Worm (Caenorhabditis elegans) whole organism, mixed stage, embryonic: ENCODE data around the gene smg-3.

Experiments used
- M03D4.4 ChIP-seq: sonication (generic microtip); optimal IDR thresholded peaks from 2 replicates; lab custom pipeline; 2017; ENCODE audit warnings: mild to moderate bottlenecking, missing genetic modification characterization, missing compliant biosample characterization
- blmp-1 ChIP-seq: fragments of 150-350 bp; optimal IDR thresholded peaks from 2 replicates; lab custom pipeline; 2014; ENCODE audit warnings: missing biosample characterization, missing genetic modification characterization
- ceh-43 ChIP-seq: fragments of 200-800 bp; sonication (Bioruptor generic); optimal IDR thresholded peaks from 2 replicates; lab custom pipeline; 2018; ENCODE audit warnings: mild to moderate bottlenecking, missing genetic modification characterization, moderate library complexity, missing compliant biosample characterization
- ceh-83 ChIP-seq: fragments of 200-800 bp; sonication (Bioruptor generic); optimal IDR thresholded peaks from 2 replicates; lab custom pipeline; 2018; ENCODE audit warnings: mild to moderate bottlenecking, missing genetic modification characterization, missing compliant biosample characterization
- ces-1 ChIP-seq: fragments of 150-350 bp; optimal IDR thresholded peaks from 2 replicates; lab custom pipeline; 2014; ENCODE audit warnings: missing biosample characterization, missing genetic modification reagents, missing genetic modification characterization
- drap-1 ChIP-seq: fragments of 200-800 bp; sonication (Bioruptor generic); optimal IDR thresholded peaks from 3 replicates; lab custom pipeline; 2018; ENCODE audit warnings: mild to moderate bottlenecking, missing genetic modification characterization, missing compliant biosample characterization
- elt-1 ChIP-seq: sonication (generic microtip); optimal IDR thresholded peaks from 2 replicates; lab custom pipeline; 2017; ENCODE audit warnings: missing genetic modification characterization, mild to moderate bottlenecking, missing compliant biosample characterization, antibody characterized with exemption, moderate library complexity, borderline replicate concordance; ENCODE audit not compliant: insufficient read depth
- elt-3 ChIP-seq: fragments of 150-350 bp; optimal IDR thresholded peaks from 2 replicates; lab custom pipeline; 2014; ENCODE audit warnings: missing biosample characterization, missing genetic modification characterization
- ham-2 ChIP-seq: fragments of 200-800 bp; sonication (Bioruptor generic); optimal IDR thresholded peaks from 2 replicates; lab custom pipeline; 2018; ENCODE audit warnings: mild to moderate bottlenecking, missing genetic modification characterization, missing compliant biosample characterization
- hlh-1 ChIP-seq: fragments of 150-350 bp; optimal IDR thresholded peaks from 2 replicates; lab custom pipeline; 2014; ENCODE audit warnings: missing biosample characterization, missing genetic modification reagents, missing genetic modification characterization
- lin-13 ChIP-seq: fragments of 150-350 bp; optimal IDR thresholded peaks from 2 replicates; lab custom pipeline; 2014; ENCODE audit warnings: missing biosample characterization, missing genetic modification characterization
- lin-32 ChIP-seq: fragments of 200-800 bp; sonication (Bioruptor generic); optimal IDR thresholded peaks from 2 replicates; lab custom pipeline; 2018; ENCODE audit warnings: mild to moderate bottlenecking, missing genetic modification characterization, missing compliant biosample characterization
- lsy-2 ChIP-seq: fragments of 150-350 bp; optimal IDR thresholded peaks from 2 replicates; lab custom pipeline; 2014; ENCODE audit warnings: missing biosample characterization, missing genetic modification characterization
- mep-1 ChIP-seq: fragments of 150-350 bp; optimal IDR thresholded peaks from 2 replicates; lab custom pipeline; 2017; ENCODE audit warnings: missing biosample characterization, missing genetic modification reagents, missing genetic modification characterization, inconsistent platforms
- mls-2 ChIP-seq: sonication (generic microtip); optimal IDR thresholded peaks from 2 replicates; lab custom pipeline; 2016; ENCODE audit warnings: mild to moderate bottlenecking, missing genetic modification characterization, moderate library complexity, missing compliant biosample characterization
- nhr-12 ChIP-seq: fragments of 150-350 bp; optimal IDR thresholded peaks from 2 replicates; lab custom pipeline; 2014; ENCODE audit warnings: missing biosample characterization, missing genetic modification characterization
- nhr-2 ChIP-seq: fragments of 150-350 bp; optimal IDR thresholded peaks from 2 replicates; lab custom pipeline; 2014; ENCODE audit warnings: missing biosample characterization, missing genetic modification characterization
- nhr-237 ChIP-seq: fragments of 150-350 bp; optimal IDR thresholded peaks from 2 replicates; lab custom pipeline; 2014; ENCODE audit warnings: missing biosample characterization, missing genetic modification characterization
- nhr-28 ChIP-seq: fragments of 150-350 bp; optimal IDR thresholded peaks from 2 replicates; lab custom pipeline; 2014; ENCODE audit warnings: missing biosample characterization, missing genetic modification characterization
- nhr-76 ChIP-seq: sonication (generic microtip); optimal IDR thresholded peaks from 2 replicates; lab custom pipeline; 2017; ENCODE audit warnings: missing biosample characterization, missing genetic modification characterization
- pha-4 ChIP-seq: fragments of 150-350 bp; optimal IDR thresholded peaks from 2 replicates; lab custom pipeline; 2018; ENCODE audit warnings: missing biosample characterization, missing genetic modification reagents, missing genetic modification characterization
- sem-2 ChIP-seq: fragments of 200-800 bp; sonication (Bioruptor generic); optimal IDR thresholded peaks from 2 replicates; lab custom pipeline; 2018; ENCODE audit warnings: mild to moderate bottlenecking, missing genetic modification characterization, missing compliant biosample characterization
- sptf-1 ChIP-seq: sonication (generic microtip); optimal IDR thresholded peaks from 2 replicates; lab custom pipeline; 2017; ENCODE audit warnings: mild to moderate bottlenecking, missing genetic modification characterization, moderate library complexity, missing compliant biosample characterization
- tbx-8 ChIP-seq: fragments of 200-800 bp; sonication (Bioruptor generic); optimal IDR thresholded peaks from 2 replicates; lab custom pipeline; 2018; ENCODE audit warnings: mild to moderate bottlenecking, missing genetic modification characterization, moderate library complexity, missing compliant biosample characterization
- unc-120 ChIP-seq: sonication (generic microtip); optimal IDR thresholded peaks from 2 replicates; lab custom pipeline; 2017; ENCODE audit warnings: missing genetic modification characterization, missing compliant biosample characterization; ENCODE audit not compliant: poor library complexity, severe bottlenecking
- unc-39 ChIP-seq: fragments of 150-350 bp; optimal IDR thresholded peaks from 2 replicates; lab custom pipeline; 2014; ENCODE audit warnings: missing biosample characterization, missing genetic modification characterization
- unc-62 ChIP-seq: fragments of 150-350 bp; optimal IDR thresholded peaks from 2 replicates; lab custom pipeline; 2014; ENCODE audit warnings: missing biosample characterization, missing genetic modification reagents, missing genetic modification characterization
- zip-8 ChIP-seq: fragments of 150-350 bp; optimal IDR thresholded peaks from 2 replicates; lab custom pipeline; 2014; ENCODE audit warnings: missing biosample characterization, missing genetic modification characterization

The smg-3 gene

ce11 chrIV:6372267-6372666, 626 bp downstream of the smg-3 start:
- no peak for TF ChIP-seq sptf-1 (tag; lab: Kevin White, UChicago)
- TF ChIP-seq tbx-8 (GFP tag; lab: Kevin White, UChicago), result no peak
- no peak for TF ChIP-seq lsy-2 (tag; lab: Kevin White, UChicago)
- TF ChIP-seq nhr-2 (tag; lab: Kevin White, UChicago), result no peak
- no peak for TF ChIP-seq nhr-28 (tag; lab: Kevin White, UChicago)
- TF ChIP-seq lin-32, result no peak
- no peak for TF ChIP-seq hlh-1 (tag; lab: Kevin White, UChicago)
- TF ChIP-seq zip-8 (tag; lab: Kevin White, UChicago), result no peak
- TF ChIP-seq M03D4.4, result no peak
- TF ChIP-seq nhr-237 (tag; lab: Kevin White, UChicago), result no peak
- TF ChIP-seq sem-2 (GFP tag; lab: Kevin White, UChicago), result no peak
- TF ChIP-seq elt-1 (tag; lab: Kevin White, UChicago), result no peak
- no peak for TF ChIP-seq mls-2 (tag; lab: Kevin White, UChicago)
- no peak for TF ChIP-seq ceh-43
- no peak for TF ChIP-seq ces-1
- no peak for TF ChIP-seq lin-13 (tag; lab: Kevin White, UChicago)
- no peak for TF ChIP-seq pha-4 (tag; lab: Kevin White, UChicago)
- TF ChIP-seq nhr-12, result no peak
- TF ChIP-seq unc-39 (tag; lab: Kevin White, UChicago), result no peak
- TF ChIP-seq, all 35 proteins: peak for 0

DNA sequence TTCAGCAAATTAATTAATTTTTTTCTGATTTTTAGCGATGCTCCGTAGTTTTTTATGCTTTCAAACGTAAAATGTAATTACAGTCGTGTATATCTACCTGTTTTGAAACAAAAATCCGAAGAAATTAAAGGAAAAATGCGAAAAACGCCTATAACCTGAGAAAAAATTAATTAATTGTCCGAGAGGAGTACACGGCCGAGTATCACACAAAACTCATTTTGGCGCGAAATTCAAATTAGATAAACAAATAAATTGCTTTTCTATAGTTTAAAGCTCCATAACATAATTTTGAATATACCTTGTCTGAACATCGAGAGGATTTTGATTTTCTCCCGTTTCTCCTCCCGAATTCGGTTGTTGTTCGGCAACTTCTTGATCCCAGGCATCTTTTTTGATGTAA, 3.4 kb downstream of the smg-3 start:
- TF ChIP-seq ceh-43 (no peak), ces-1 (no peak), unc-39 (tag; lab: Kevin White, UChicago) (no peak), nhr-28 (tag; lab: Kevin White, UChicago) (no peak), unc-62 (no peak), sem-2 (GFP tag; lab: Kevin White, UChicago) (no peak), ceh-83 (GFP tag; lab: Kevin White, UChicago) (no peak), ham-2 (no peak), drap-1 (no peak), elt-3 (tag; lab: Kevin White, UChicago) (no peak), tbx-8 (GFP tag; lab: Kevin White, UChicago) (no peak), lsy-2 (tag; lab: Kevin White, UChicago) (no peak), elt-1 (tag; lab: Kevin White, UChicago) (no peak), nhr-2 (tag; lab: Kevin White, UChicago) (no peak), blmp-1 (tag; lab: Kevin White, UChicago) (no peak), mls-2 (tag; lab: Kevin White, UChicago) (no peak), nhr-76 (tag; lab: Kevin White, UChicago) (no peak), hlh-1 (tag; lab: Kevin White, UChicago) (no peak)

DNA sequence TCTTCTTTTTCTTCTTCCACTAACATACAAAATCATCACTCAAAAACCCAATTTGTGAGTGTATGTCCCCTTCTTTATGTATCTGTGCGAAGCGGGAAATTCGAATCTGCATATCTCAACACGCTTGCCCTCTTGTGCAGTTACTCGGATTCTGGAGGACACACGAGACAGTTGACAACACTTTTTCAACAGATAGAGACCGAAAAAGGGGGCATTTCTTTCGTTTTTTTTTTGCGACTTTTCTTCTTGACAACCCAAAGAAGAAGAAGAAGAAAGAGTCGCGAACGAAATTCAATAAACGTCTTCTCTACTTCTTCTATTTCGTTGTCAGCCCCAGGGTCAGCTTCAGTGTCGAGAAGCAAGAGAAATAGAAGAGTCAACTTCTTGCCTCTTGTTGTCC, 6.9 kb downstream of the smg-3 start:
- TF ChIP-seq blmp-1 (tag; lab: Kevin White, UChicago), result no peak
- TF ChIP-seq ces-1, result peak; percentile 92
- no peak for TF ChIP-seq nhr-12
- no peak for TF ChIP-seq M03D4.4

DNA sequence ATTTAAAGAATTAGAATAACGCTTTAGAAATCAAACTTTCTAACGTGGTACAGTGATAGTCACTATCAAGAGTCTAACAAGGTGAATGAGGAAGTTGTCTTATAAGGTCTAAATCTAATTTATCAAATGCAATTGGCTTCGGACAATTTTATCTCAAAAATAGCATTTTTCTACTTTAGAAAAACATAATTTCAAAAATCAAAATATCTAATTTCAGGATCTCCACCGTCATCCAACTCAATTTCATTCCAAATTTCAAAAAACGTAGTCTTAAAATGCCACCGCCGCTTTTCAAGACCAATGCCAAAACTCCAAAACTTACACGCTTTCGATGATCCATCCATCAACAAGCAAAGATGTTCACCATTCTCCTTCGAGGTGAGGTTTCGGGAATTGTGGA, 7.8 kb downstream of the smg-3 start, which contains the start of gene Y73B6BL.270:
Y73B6BL.270 (plus strand) TSS at position 301 of the 400 bp plus-strand sequence.
- no peak for TF ChIP-seq drap-1
- TF ChIP-seq ces-1, result no peak
- TF ChIP-seq elt-3 (tag; lab: Kevin White, UChicago), result no peak
- TF ChIP-seq zip-8 (tag; lab: Kevin White, UChicago), result no peak
- no peak for TF ChIP-seq unc-39 (tag; lab: Kevin White, UChicago)
- TF ChIP-seq sem-2 (GFP tag; lab: Kevin White, UChicago), result no peak
- TF ChIP-seq elt-1 (tag; lab: Kevin White, UChicago), result no peak
- no peak for TF ChIP-seq mep-1

ce11 chrIV:6363604-6364003, 9.3 kb downstream of the smg-3 start:
- TF ChIP-seq nhr-237 (tag; lab: Kevin White, UChicago) (no peak), ces-1 (peak; percentile 89), blmp-1 (tag; lab: Kevin White, UChicago) (no peak), nhr-28 (tag; lab: Kevin White, UChicago) (no peak), lin-13 (tag; lab: Kevin White, UChicago) (no peak)
- TF ChIP-seq, all 35 proteins: peak for 1

DNA sequence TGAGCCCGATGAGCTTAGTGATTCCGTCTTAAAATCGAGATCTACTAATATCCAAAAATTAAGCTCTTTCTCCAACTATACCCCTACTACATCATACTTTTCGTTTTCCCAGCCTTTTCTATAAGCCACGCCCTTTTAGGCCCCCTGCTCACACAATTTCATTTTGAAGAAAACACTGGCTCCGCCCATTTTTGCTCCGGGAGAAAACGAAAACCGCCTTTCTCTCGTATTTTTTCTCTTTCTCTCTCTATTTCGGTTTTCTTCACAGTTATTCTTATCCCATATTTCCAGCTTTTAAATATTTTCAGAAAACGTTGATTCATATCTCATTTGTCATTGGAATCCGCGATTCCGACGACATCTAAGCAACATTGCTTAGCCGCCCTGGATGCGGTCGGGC, 11.2 kb downstream of the smg-3 start, which contains the start of gene Y73B6BL.47:
Y73B6BL.47 (plus strand) TSS at position 301 of the 400 bp plus-strand sequence.
- TF ChIP-seq unc-120 (tag; lab: Kevin White, UChicago), result no peak
- peak; percentile 12 for TF ChIP-seq ces-1
